Fruit fly (Drosophila melanogaster): ENCODE results near the gene ImpL1.

DNA sequence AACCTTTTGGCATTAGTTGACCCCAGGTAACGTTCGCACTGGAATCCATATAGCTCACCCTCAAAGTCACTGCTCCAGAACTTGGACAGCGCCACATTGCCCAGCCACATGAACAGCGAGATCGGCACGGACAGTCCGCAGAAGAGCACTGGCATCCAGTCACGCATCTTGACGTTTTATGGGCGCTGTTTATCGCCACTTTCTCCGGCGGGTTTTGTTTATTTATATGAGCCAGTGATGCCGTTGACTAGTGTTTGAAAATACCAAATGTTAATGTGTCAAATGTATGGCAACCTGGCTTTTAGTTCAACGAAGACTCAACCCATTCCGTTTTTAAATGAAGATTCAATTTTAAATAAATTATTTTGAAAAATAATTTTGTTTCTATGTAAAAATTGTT, 5.0 kb downstream of the ImpL1 start, which contains the start of gene CG10171:
- TF ChIP-seq CG11762 (GFP tag; optimal IDR thresholded peaks at IDR 0.05; ENCODE audit: insufficient read depth): no peak
- TF ChIP-seq fd59A (GFP tag; optimal IDR thresholded peaks at IDR 0.05): no peak
- TF ChIP-seq Hr4 (GFP tag; optimal IDR thresholded peaks at IDR 0.05): no peak
- no peak for TF ChIP-seq Blimp-1 (GFP tag; optimal IDR thresholded peaks at IDR 0.05)
- TF ChIP-seq salr (GFP tag; optimal IDR thresholded peaks at IDR 0.05): no peak
- TF ChIP-seq CG16779 (tag; optimal IDR thresholded peaks at IDR 0.05): no peak
- TF ChIP-seq Ets96B (tag; optimal IDR thresholded peaks at IDR 0.05): no peak
- TF ChIP-seq topi (GFP tag; optimal IDR thresholded peaks at IDR 0.05): no peak
- no peak for TF ChIP-seq Gug (GFP tag; IDR thresholded peaks at IDR 0.05)
- TF ChIP-seq fd85E (GFP tag; optimal IDR thresholded peaks at IDR 0.05): no peak
- no peak for TF ChIP-seq CG6163 (GFP tag; IDR thresholded peaks at IDR 0.05)
- no peak for TF ChIP-seq ss (GFP tag; optimal IDR thresholded peaks at IDR 0.05)
